Worm (Caenorhabditis elegans) whole organism, late embryonic: ENCODE measurements around the gene srz-48.

ENCODE experiments used
- C08G9.2 ChIP-seq: sonication (generic microtip); optimal IDR thresholded peaks from 2 replicates; lab custom pipeline; 2016; ENCODE audit warnings: mild to moderate bottlenecking, missing genetic modification characterization, moderate library complexity, missing compliant biosample characterization
- F13H6.1 ChIP-seq: sonication (generic microtip); optimal IDR thresholded peaks from 2 replicates; lab custom pipeline; 2016; ENCODE audit warnings: missing genetic modification characterization, missing compliant biosample characterization
- K02D7.2 ChIP-seq: sonication (generic microtip); optimal IDR thresholded peaks from 2 replicates; lab custom pipeline; 2017; ENCODE audit warnings: mild to moderate bottlenecking, missing genetic modification characterization, missing compliant biosample characterization
- K09A11.1 ChIP-seq: sonication (generic microtip); optimal IDR thresholded peaks from 2 replicates; lab custom pipeline; 2017; ENCODE audit warnings: antibody characterized with exemption, mild to moderate bottlenecking, missing genetic modification characterization, missing compliant biosample characterization; ENCODE audit not compliant: insufficient read depth
- Y22D7AL.16 ChIP-seq: sonication (generic microtip); optimal IDR thresholded peaks from 2 replicates; lab custom pipeline; 2016; ENCODE audit warnings: missing genetic modification characterization, missing compliant biosample characterization
- ahr-1 ChIP-seq: sonication (generic microtip); optimal IDR thresholded peaks from 2 replicates; lab custom pipeline; 2016; ENCODE audit warnings: missing genetic modification characterization, missing compliant biosample characterization
- ama-1 ChIP-seq: fragments of 150-350 bp; optimal IDR thresholded peaks from 2 replicates; lab custom pipeline; 2014
- ceh-19 ChIP-seq: fragments of 200-800 bp; sonication (Bioruptor generic); optimal IDR thresholded peaks from 2 replicates; lab custom pipeline; 2018; ENCODE audit warnings: mild to moderate bottlenecking, missing genetic modification characterization, missing compliant biosample characterization
- ceh-22 ChIP-seq: sonication (generic microtip); optimal IDR thresholded peaks from 2 replicates; lab custom pipeline; 2017; ENCODE audit warnings: missing biosample characterization, missing genetic modification characterization
- ceh-24 ChIP-seq: sonication (generic microtip); optimal IDR thresholded peaks from 2 replicates; lab custom pipeline; 2016; ENCODE audit warnings: mild to moderate bottlenecking, missing genetic modification characterization, missing compliant biosample characterization
- ceh-31 ChIP-seq: sonication (generic microtip); optimal IDR thresholded peaks from 2 replicates; lab custom pipeline; 2016; ENCODE audit warnings: missing genetic modification characterization, missing compliant biosample characterization
- ceh-45 ChIP-seq: fragments of 200-800 bp; sonication (Bioruptor generic); IDR thresholded peaks from 2 replicates; pipeline ENCODE4 v1.3.6; 2022; ENCODE audit warnings: missing genetic modification reagents, missing genetic modification characterization, missing compliant biosample characterization
- ceh-9 ChIP-seq: sonication (generic microtip); optimal IDR thresholded peaks from 2 replicates; lab custom pipeline; 2016; ENCODE audit warnings: mild to moderate bottlenecking, missing genetic modification characterization, inconsistent platforms, missing compliant biosample characterization
- che-1 ChIP-seq: sonication (generic microtip); optimal IDR thresholded peaks from 2 replicates; lab custom pipeline; 2016; ENCODE audit warnings: mild to moderate bottlenecking, missing genetic modification characterization, missing compliant biosample characterization
- dmd-4 ChIP-seq: sonication (generic microtip); optimal IDR thresholded peaks from 2 replicates; lab custom pipeline; 2016; ENCODE audit warnings: borderline replicate concordance, missing genetic modification characterization, missing compliant biosample characterization
- dve-1 ChIP-seq: sonication (generic microtip); optimal IDR thresholded peaks from 2 replicates; lab custom pipeline; 2017; ENCODE audit warnings: antibody characterized with exemption, mild to moderate bottlenecking, missing genetic modification characterization, missing compliant biosample characterization
- elt-4 ChIP-seq: sonication (generic microtip); optimal IDR thresholded peaks from 2 replicates; lab custom pipeline; 2016; ENCODE audit warnings: missing genetic modification characterization, missing compliant biosample characterization
- ets-4 ChIP-seq: sonication (generic microtip); optimal IDR thresholded peaks from 2 replicates; lab custom pipeline; 2016; ENCODE audit warnings: missing genetic modification characterization, missing compliant biosample characterization
- eyg-1 ChIP-seq: sonication (generic microtip); optimal IDR thresholded peaks from 2 replicates; lab custom pipeline; 2016; ENCODE audit warnings: missing genotype, missing genetic modification characterization, missing compliant biosample characterization
- fax-1 ChIP-seq: sonication (generic microtip); optimal IDR thresholded peaks from 2 replicates; lab custom pipeline; 2016; ENCODE audit warnings: missing genotype, missing genetic modification characterization, missing compliant biosample characterization
- fkh-10 ChIP-seq: fragments of 150-350 bp; optimal IDR thresholded peaks from 2 replicates; lab custom pipeline; 2014; ENCODE audit warnings: missing biosample characterization, missing genetic modification reagents, missing genetic modification characterization
- fkh-6 ChIP-seq: sonication (generic microtip); optimal IDR thresholded peaks from 2 replicates; lab custom pipeline; 2016; ENCODE audit warnings: missing genetic modification characterization, missing compliant biosample characterization
- hlh-13 ChIP-seq: fragments of 200-800 bp; sonication (Bioruptor generic); optimal IDR thresholded peaks from 2 replicates; lab custom pipeline; 2018; ENCODE audit warnings: mild to moderate bottlenecking, missing genetic modification characterization, missing compliant biosample characterization
- hlh-15 ChIP-seq: sonication (generic microtip); optimal IDR thresholded peaks from 2 replicates; lab custom pipeline; 2016; ENCODE audit warnings: missing genetic modification characterization, missing compliant biosample characterization
- hlh-30 ChIP-seq: sonication (generic microtip); optimal IDR thresholded peaks from 2 replicates; lab custom pipeline; 2017; ENCODE audit warnings: antibody characterized with exemption, missing genetic modification characterization, missing compliant biosample characterization; ENCODE audit not compliant: insufficient read depth
- hlh-6 ChIP-seq: sonication (generic microtip); optimal IDR thresholded peaks from 2 replicates; lab custom pipeline; 2016; ENCODE audit warnings: missing genotype, missing genetic modification characterization, missing compliant biosample characterization
- lin-11 ChIP-seq: fragments of 200-800 bp; sonication (Bioruptor generic); optimal IDR thresholded peaks from 2 replicates; lab custom pipeline; 2018; ENCODE audit warnings: mild to moderate bottlenecking, missing genetic modification characterization, missing compliant biosample characterization
- mec-3 ChIP-seq: sonication (generic microtip); optimal IDR thresholded peaks from 2 replicates; lab custom pipeline; 2016; ENCODE audit warnings: borderline replicate concordance, missing genetic modification characterization, missing compliant biosample characterization
- nhr-11 ChIP-seq: fragments of 150-350 bp; optimal IDR thresholded peaks from 2 replicates; lab custom pipeline; 2014; ENCODE audit warnings: missing biosample characterization, missing genetic modification characterization
- npax-4 ChIP-seq: sonication (generic microtip); optimal IDR thresholded peaks from 2 replicates; lab custom pipeline; 2016; ENCODE audit warnings: missing genetic modification characterization, missing compliant biosample characterization
- pax-1 ChIP-seq: fragments of 150-350 bp; optimal IDR thresholded peaks from 2 replicates; lab custom pipeline; 2014; ENCODE audit warnings: missing biosample characterization, missing genetic modification characterization
- pha-2 ChIP-seq: sonication (generic microtip); optimal IDR thresholded peaks from 2 replicates; lab custom pipeline; 2017; ENCODE audit warnings: mild to moderate bottlenecking, missing genetic modification characterization, missing compliant biosample characterization
- pha-4 ChIP-seq: fragments of 150-350 bp; optimal IDR thresholded peaks from 2 replicates; lab custom pipeline; 2018; ENCODE audit warnings: missing biosample characterization, missing genetic modification reagents, missing genetic modification characterization
- pqm-1 ChIP-seq: sonication (generic microtip); optimal IDR thresholded peaks from 2 replicates; lab custom pipeline; 2016; ENCODE audit warnings: missing genetic modification characterization, missing compliant biosample characterization
- pros-1 ChIP-seq: fragments of 150-350 bp; optimal IDR thresholded peaks from 2 replicates; lab custom pipeline; 2014; ENCODE audit warnings: missing biosample characterization, missing genetic modification reagents, missing genetic modification characterization
- ref-2 ChIP-seq: sonication (generic microtip); optimal IDR thresholded peaks from 2 replicates; lab custom pipeline; 2016; ENCODE audit warnings: missing genetic modification characterization, missing compliant biosample characterization
- sdc-2 ChIP-seq: sonication (generic microtip); optimal IDR thresholded peaks from 2 replicates; lab custom pipeline; 2016; ENCODE audit warnings: missing genotype, missing genetic modification characterization, missing compliant biosample characterization
- sox-2 ChIP-seq: fragments of 200-800 bp; sonication (Bioruptor generic); IDR thresholded peaks from 2 replicates; pipeline ENCODE4 v1.3.6; 2022; ENCODE audit warnings: missing genetic modification reagents, missing genetic modification characterization, missing compliant biosample characterization
- tbx-2 ChIP-seq: sonication (generic microtip); optimal IDR thresholded peaks from 2 replicates; lab custom pipeline; 2016; ENCODE audit warnings: missing genetic modification characterization, missing compliant biosample characterization
- unc-42 ChIP-seq: sonication (generic microtip); optimal IDR thresholded peaks from 2 replicates; lab custom pipeline; 2016; ENCODE audit warnings: missing genotype, missing genetic modification characterization, missing compliant biosample characterization
- unc-55 ChIP-seq: sonication (generic microtip); optimal IDR thresholded peaks from 2 replicates; lab custom pipeline; 2017; ENCODE audit warnings: missing biosample characterization, missing genetic modification reagents, missing genetic modification characterization
- unc-86 ChIP-seq: sonication (generic microtip); optimal IDR thresholded peaks from 2 replicates; lab custom pipeline; 2016; ENCODE audit warnings: missing genetic modification characterization, missing compliant biosample characterization
- ztf-16 ChIP-seq: sonication (generic microtip); optimal IDR thresholded peaks from 2 replicates; lab custom pipeline; 2017; ENCODE audit warnings: missing genetic modification characterization, missing compliant biosample characterization

Gene srz-48

DNA sequence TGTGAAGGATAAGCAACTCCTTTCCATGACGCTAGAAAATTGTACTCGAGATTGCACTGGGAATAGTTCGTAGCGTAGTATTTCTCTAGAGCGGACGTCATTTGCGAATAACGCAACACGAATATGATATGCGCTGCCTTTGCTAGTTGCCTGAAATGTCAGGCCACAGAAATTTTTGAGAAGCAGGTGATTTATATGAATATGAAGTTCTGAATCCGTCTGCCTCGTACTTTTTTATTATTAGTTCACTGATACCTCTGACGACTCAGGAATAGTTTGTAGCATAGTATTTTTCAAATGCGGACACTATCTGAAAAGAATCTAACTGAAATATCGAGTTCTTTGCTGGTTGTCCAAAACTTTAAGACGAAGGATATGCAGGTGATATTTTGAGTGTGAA lies 36.1 kb upstream of the srz-48 start, which contains the start of gene srh-118:
TSS of gene srh-118 (minus strand) at position 101 of the 400 bp plus-strand sequence.
- TF ChIP-seq pros-1 (tag; lab: Kevin White, UChicago) (no peak), ceh-45 (GFP tag; lab: Robert Waterston, UW) (no peak), C08G9.2 (tag; lab: Kevin White, UChicago) (no peak), ets-4 (no peak), unc-55 (GFP tag; lab: Kevin White, UChicago) (no peak), ceh-22 (no peak), pax-1 (tag; lab: Kevin White, UChicago) (no peak), tbx-2 (tag; lab: Kevin White, UChicago) (no peak), fax-1 (no peak), Y22D7AL.16 (tag; lab: Kevin White, UChicago) (no peak), hlh-15 (tag; lab: Kevin White, UChicago) (no peak), ztf-16 (tag; lab: Kevin White, UChicago) (no peak), mec-3 (tag; lab: Kevin White, UChicago) (no peak), ceh-24 (tag; lab: Kevin White, UChicago) (no peak), F13H6.1 (tag; lab: Kevin White, UChicago) (no peak), unc-42 (tag; lab: Kevin White, UChicago) (no peak), ama-1 (lab: Kevin White, UChicago) (no peak)

DNA sequence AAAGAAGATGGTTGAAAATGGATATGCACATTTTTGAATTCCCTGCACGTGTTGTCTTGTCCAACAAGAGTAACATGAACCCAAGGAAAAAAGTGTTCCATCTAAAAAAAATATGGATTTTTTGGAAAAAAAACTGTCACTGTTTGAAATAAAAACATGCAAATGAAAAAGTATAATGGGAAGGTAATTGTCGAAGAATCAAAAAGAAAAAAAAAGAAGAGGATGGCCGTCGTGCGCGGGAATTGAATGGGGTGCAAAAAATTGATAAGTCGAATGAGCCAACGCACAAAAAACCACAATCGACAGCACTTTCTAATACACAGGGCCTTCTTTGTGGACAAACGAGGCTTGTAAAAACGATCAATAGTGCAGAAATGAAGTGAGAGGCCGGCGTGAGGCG lies 33.8 kb upstream of the srz-48 start, which contains the start of gene fbxa-102:
TSS of gene fbxa-102 (minus strand) at position 101 of the 400 bp plus-strand sequence.
- TF ChIP-seq fkh-6 (tag; lab: Kevin White, UChicago) (no peak), pros-1 (tag; lab: Kevin White, UChicago) (no peak), dve-1 (no peak), eyg-1 (tag; lab: Kevin White, UChicago) (no peak)

ce11 chrV:17486034-17486433 lies 26.1 kb upstream of the srz-48 start, which contains the start of gene scl-24:
Gene scl-24 (plus strand): TSS chrV:17486334.
- TF ChIP-seq lin-11 (tag; lab: Kevin White, UChicago): no peak
- TF ChIP-seq ama-1 (lab: Kevin White, UChicago): no peak
- no peak for TF ChIP-seq ceh-22
- no peak for TF ChIP-seq unc-42 (tag; lab: Kevin White, UChicago)
- TF ChIP-seq ztf-16 (tag; lab: Kevin White, UChicago): no peak
- no peak for TF ChIP-seq hlh-13 (GFP tag; lab: Kevin White, UChicago)
- TF ChIP-seq fkh-6 (tag; lab: Kevin White, UChicago): no peak
- no peak for TF ChIP-seq fax-1
- TF ChIP-seq elt-4 (tag; lab: Kevin White, UChicago): no peak
- no peak for TF ChIP-seq ahr-1 (tag; lab: Kevin White, UChicago)
- no peak for TF ChIP-seq pha-2 (tag; lab: Kevin White, UChicago)
- TF ChIP-seq eyg-1 (tag; lab: Kevin White, UChicago): no peak
- no peak for TF ChIP-seq ceh-31 (tag; lab: Kevin White, UChicago)
- TF ChIP-seq ref-2 (tag; lab: Kevin White, UChicago): no peak
- TF ChIP-seq nhr-11 (tag; lab: Kevin White, UChicago): no peak
- TF ChIP-seq dmd-4 (tag; lab: Kevin White, UChicago): no peak
- TF ChIP-seq sdc-2 (tag; lab: Kevin White, UChicago): no peak

DNA sequence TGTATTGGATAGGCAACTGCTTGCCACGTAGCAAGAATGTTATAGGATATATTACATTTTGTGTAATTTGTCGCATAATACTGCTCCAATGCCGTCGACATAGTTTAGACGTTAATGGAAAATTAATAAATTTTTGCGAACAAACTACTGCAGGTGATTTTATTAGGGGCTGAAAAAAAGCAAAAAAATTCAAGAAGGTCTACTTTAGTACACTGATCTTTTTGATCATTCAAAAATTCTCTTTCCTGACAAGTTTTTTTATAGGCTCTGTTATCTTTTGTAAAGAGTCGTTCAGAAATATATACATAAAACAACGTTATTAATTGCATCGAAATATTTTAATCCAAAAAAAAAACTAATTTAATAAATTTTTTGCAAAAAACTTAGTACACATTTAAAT lies 25.1 kb upstream of the srz-48 start, which contains the start of gene srh-111:
TSS of gene srh-111 (minus strand) at position 101 of the 400 bp plus-strand sequence.
- no peak for TF ChIP-seq ceh-9 (tag; lab: Kevin White, UChicago)
- TF ChIP-seq K02D7.2 (tag; lab: Kevin White, UChicago): no peak
- TF ChIP-seq sdc-2 (tag; lab: Kevin White, UChicago): no peak
- TF ChIP-seq npax-4: no peak
- no peak for TF ChIP-seq tbx-2 (tag; lab: Kevin White, UChicago)

DNA sequence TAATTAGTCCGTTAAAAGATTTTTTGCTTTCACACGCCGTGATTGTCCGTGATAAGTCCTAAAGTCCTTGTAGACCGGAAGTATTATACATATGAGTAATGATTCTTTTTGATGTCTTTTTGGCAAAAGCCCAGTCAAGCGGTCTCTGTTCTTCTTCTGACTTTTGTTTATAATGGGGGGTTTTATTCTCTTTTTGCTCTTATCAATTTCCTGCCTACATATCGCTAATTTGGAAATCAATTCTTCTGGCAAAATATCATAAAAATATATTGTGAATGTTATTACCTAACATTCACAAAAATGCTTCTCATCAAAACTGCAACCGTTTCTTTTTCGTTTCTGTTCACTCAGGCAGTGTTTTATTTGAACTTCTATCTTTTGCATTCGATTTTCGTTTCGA lies 16.5 kb upstream of the srz-48 start, which contains the start of gene srbc-61:
TSS of gene srbc-61 (plus strand) at position 301 of the 400 bp plus-strand sequence.
- TF ChIP-seq fkh-10 (GFP tag; lab: Kevin White, UChicago) (no peak), ceh-19 (GFP tag; lab: Kevin White, UChicago) (no peak), unc-86 (no peak), pha-4 (tag; lab: Kevin White, UChicago) (no peak), che-1 (tag; lab: Kevin White, UChicago) (no peak), sox-2 (no peak), ceh-31 (tag; lab: Kevin White, UChicago) (no peak), pqm-1 (tag; lab: Kevin White, UChicago) (no peak), pros-1 (tag; lab: Kevin White, UChicago) (no peak), hlh-6 (tag; lab: Kevin White, UChicago) (no peak), F13H6.1 (tag; lab: Kevin White, UChicago) (no peak), ets-4 (no peak), dmd-4 (tag; lab: Kevin White, UChicago) (no peak), hlh-15 (tag; lab: Kevin White, UChicago) (no peak), dve-1 (no peak), elt-4 (tag; lab: Kevin White, UChicago) (no peak), K09A11.1 (tag; lab: Kevin White, UChicago) (no peak), sdc-2 (tag; lab: Kevin White, UChicago) (no peak), tbx-2 (tag; lab: Kevin White, UChicago) (no peak), hlh-30 (tag; lab: Kevin White, UChicago) (no peak)
